Fruit fly (Drosophila melanogaster): ENCODE data around the gene CG15812.

The CG15812 gene

dm6 chr3L:3149060-3149872 lies 10.5 kb upstream of the CG15812 start:
- TF ChIP-seq sv (GFP tag; optimal IDR thresholded peaks at IDR 0.05) (no peak), Jra (GFP tag; optimal IDR thresholded peaks at IDR 0.05) (no peak), rgr (GFP tag; optimal IDR thresholded peaks at IDR 0.05) (no peak), psq (GFP tag; optimal IDR thresholded peaks at IDR 0.05) (peak; percentile 62), Hnf4 (GFP tag; optimal IDR thresholded peaks at IDR 0.05) (no peak), sage (GFP tag; optimal IDR thresholded peaks at IDR 0.05) (no peak), GATAd (GFP tag; optimal IDR thresholded peaks at IDR 0.05) (no peak), tai (GFP tag; optimal IDR thresholded peaks at IDR 0.05) (no peak), Myc (optimal IDR thresholded peaks at IDR 0.05) (no peak), Vsx2 (GFP tag; optimal IDR thresholded peaks at IDR 0.05; ENCODE audit: partially characterized antibody) (no peak), Hr78 (GFP tag; optimal IDR thresholded peaks at IDR 0.05) (no peak), fru (GFP tag; optimal IDR thresholded peaks at IDR 0.05) (no peak), jim (GFP tag; optimal IDR thresholded peaks at IDR 0.05) (no peak), Sp1 (GFP tag; optimal IDR thresholded peaks at IDR 0.05) (peak; percentile 47), br (GFP tag; optimal IDR thresholded peaks at IDR 0.05) (no peak), HLH106 (tag; optimal IDR thresholded peaks at IDR 0.05) (no peak), N (GFP tag; optimal IDR thresholded peaks at IDR 0.05) (no peak), CG32264 (GFP tag; optimal IDR thresholded peaks at IDR 0.05) (no peak), Rel (GFP tag; optimal IDR thresholded peaks at IDR 0.05) (no peak), Rel (tag; optimal IDR thresholded peaks at IDR 0.05) (peak; percentile 14), h (GFP tag; optimal IDR thresholded peaks at IDR 0.05) (peak; percentile 9), pan (optimal IDR thresholded peaks at IDR 0.05) (no peak)

dm6 chr3L:3150376-3150775 lies 9.4 kb upstream of the CG15812 start:
- peak; percentile 92 for TF ChIP-seq Dfd (GFP tag; optimal IDR thresholded peaks at IDR 0.05)
- no peak for TF ChIP-seq dsf (GFP tag; optimal IDR thresholded peaks at IDR 0.05; ENCODE audit: borderline replicate concordance)

dm6 chr3L:3157651-3158050 lies 2.1 kb upstream of the CG15812 start:
- TF ChIP-seq GATAd (GFP tag; optimal IDR thresholded peaks at IDR 0.05) (no peak), Vsx2 (GFP tag; optimal IDR thresholded peaks at IDR 0.05; ENCODE audit: partially characterized antibody) (no peak), Sp1 (GFP tag; optimal IDR thresholded peaks at IDR 0.05) (no peak), pan (optimal IDR thresholded peaks at IDR 0.05) (no peak), h (GFP tag; optimal IDR thresholded peaks at IDR 0.05) (no peak), dl (GFP tag; optimal IDR thresholded peaks at IDR 0.05; ENCODE audit: insufficient read depth in 1 of 2, partially characterized antibody in 2 of 2) (no peak), Jra (GFP tag; optimal IDR thresholded peaks at IDR 0.05) (no peak), fru (GFP tag; optimal IDR thresholded peaks at IDR 0.05) (no peak), lola (GFP tag; optimal IDR thresholded peaks at IDR 0.05) (no peak), Rel (GFP tag; optimal IDR thresholded peaks at IDR 0.05) (no peak), Rel (tag; optimal IDR thresholded peaks at IDR 0.05) (no peak), tai (GFP tag; optimal IDR thresholded peaks at IDR 0.05) (no peak)

- no peak for TF ChIP-seq Jra (GFP tag; optimal IDR thresholded peaks at IDR 0.05)
- no peak for TF ChIP-seq Myc (optimal IDR thresholded peaks at IDR 0.05)
- TF ChIP-seq br (GFP tag; optimal IDR thresholded peaks at IDR 0.05), result no peak
- TF ChIP-seq pan (optimal IDR thresholded peaks at IDR 0.05), result no peak
- no peak for TF ChIP-seq Rel (GFP tag; optimal IDR thresholded peaks at IDR 0.05)
- peak; percentile 59 for TF ChIP-seq Rel (tag; optimal IDR thresholded peaks at IDR 0.05)
- TF ChIP-seq Hr78 (GFP tag; optimal IDR thresholded peaks at IDR 0.05), result no peak
- TF ChIP-seq CG9705 (GFP tag; optimal IDR thresholded peaks at IDR 0.05), result no peak
Observed at dm6 chr3L:3161968-3162367, 2.2 kb downstream of the CG15812 start, which contains the start of gene rasp. rasp (plus strand) TSS chr3L:3162180.

- TF ChIP-seq pan (optimal IDR thresholded peaks at IDR 0.05) (no peak), Mio (GFP tag; optimal IDR thresholded peaks at IDR 0.05) (no peak), HLH106 (tag; optimal IDR thresholded peaks at IDR 0.05) (no peak), Sp1 (GFP tag; optimal IDR thresholded peaks at IDR 0.05) (no peak), Hr83 (GFP tag; optimal IDR thresholded peaks at IDR 0.05; ENCODE audit: poor library complexity, severe bottlenecking) (no peak), woc (GFP tag; optimal IDR thresholded peaks at IDR 0.05) (no peak), rgr (GFP tag; optimal IDR thresholded peaks at IDR 0.05) (no peak), sage (GFP tag; optimal IDR thresholded peaks at IDR 0.05) (no peak), Dfd (GFP tag; optimal IDR thresholded peaks at IDR 0.05) (no peak), Vsx2 (GFP tag; optimal IDR thresholded peaks at IDR 0.05; ENCODE audit: partially characterized antibody) (no peak)
Observed at dm6 chr3L:3162584-3162983, 2.8 kb downstream of the CG15812 start.
